Worm (Caenorhabditis elegans) whole organism, L1 larva: Measurements from ENCODE around the gene col-71.

Experiments
- C04F5.9 ChIP-seq: sonication (generic microtip); optimal IDR thresholded peaks from 2 replicates; lab custom pipeline; 2016; ENCODE audit warnings: missing genetic modification characterization, missing compliant biosample characterization
- C16A3.4 ChIP-seq: fragments of 150-350 bp; optimal IDR thresholded peaks from 2 replicates; lab custom pipeline; 2014; ENCODE audit warnings: missing biosample characterization, missing genetic modification characterization
- F16B12.6 ChIP-seq: fragments of 150-350 bp; optimal IDR thresholded peaks from 2 replicates; lab custom pipeline; 2014; ENCODE audit warnings: missing biosample characterization, missing genetic modification characterization
- aha-1 ChIP-seq: fragments of 150-350 bp; optimal IDR thresholded peaks from 2 replicates; lab custom pipeline; 2014; ENCODE audit warnings: missing biosample characterization, missing genetic modification characterization
- ama-1 ChIP-seq: fragments of 150-350 bp; optimal IDR thresholded peaks from 2 replicates; lab custom pipeline; 2014
- ceh-8 ChIP-seq: fragments of 200-800 bp; sonication (Bioruptor generic); optimal IDR thresholded peaks from 2 replicates; lab custom pipeline; 2018; ENCODE audit warnings: mild to moderate bottlenecking, missing genetic modification characterization, moderate library complexity, missing compliant biosample characterization
- ceh-88 ChIP-seq: fragments of 200-800 bp; sonication (Bioruptor generic); IDR thresholded peaks from 2 replicates; pipeline ENCODE4 v1.3.6; 2022; ENCODE audit warnings: missing genetic modification characterization, missing compliant biosample characterization
- ces-1 ChIP-seq: fragments of 150-350 bp; optimal IDR thresholded peaks from 2 replicates; lab custom pipeline; 2014; ENCODE audit warnings: missing biosample characterization, missing genetic modification reagents, missing genetic modification characterization
- dpl-1 ChIP-seq, 3 experiments: fragments of 150-350 bp in 2 of 3; sonication (generic microtip) in 1 of 3; optimal IDR thresholded peaks; 2 replicates each; lab custom pipeline; 2014 to 2017; ENCODE audit warnings: missing biosample characterization in 3 of 3, missing genetic modification characterization in 3 of 3, missing genetic modification reagents in 3 of 3
- dsc-1 ChIP-seq: sonication (generic microtip); optimal IDR thresholded peaks from 2 replicates; lab custom pipeline; 2016; ENCODE audit warnings: mild to moderate bottlenecking, missing genetic modification characterization, missing compliant biosample characterization
- efl-1 ChIP-seq, 4 experiments: fragments of 150-350 bp; optimal IDR thresholded peaks in 3 of 4; peaks in 1 of 4; 1 replicate in 1 of 4; 2 replicates in 3 of 4; lab custom pipeline; 2014; ENCODE audit warnings: missing biosample characterization in 2 of 4, missing genetic modification characterization in 2 of 4, missing genetic modification reagents in 2 of 4
- efl-3 ChIP-seq: fragments of 200-800 bp; sonication (Bioruptor generic); optimal IDR thresholded peaks from 2 replicates; lab custom pipeline; 2018; ENCODE audit warnings: mild to moderate bottlenecking, missing genetic modification characterization, missing compliant biosample characterization
- elt-2 ChIP-seq: sonication (generic microtip); optimal IDR thresholded peaks from 2 replicates; lab custom pipeline; 2016; ENCODE audit warnings: missing genetic modification characterization, mild to moderate bottlenecking, inconsistent platforms, missing compliant biosample characterization, missing genetic modification reagents
- ets-5 ChIP-seq: fragments of 200-800 bp; sonication (Bioruptor generic); IDR thresholded peaks from 2 replicates; pipeline ENCODE4 v1.3.6; 2022; ENCODE audit warnings: missing genetic modification characterization, missing compliant biosample characterization
- fkh-10 ChIP-seq: sonication (generic microtip); optimal IDR thresholded peaks from 2 replicates; lab custom pipeline; 2017; ENCODE audit warnings: missing biosample characterization, missing genetic modification reagents, missing genetic modification characterization
- fkh-4 ChIP-seq: sonication (generic microtip); optimal IDR thresholded peaks from 2 replicates; lab custom pipeline; 2016; ENCODE audit warnings: missing compliant biosample characterization, missing genetic modification characterization, borderline replicate concordance
- fos-1 ChIP-seq: fragments of 150-350 bp; optimal IDR thresholded peaks from 2 replicates; lab custom pipeline; 2014; ENCODE audit warnings: missing biosample characterization, missing genetic modification characterization
- grh-1 ChIP-seq: fragments of 200-800 bp; sonication (Bioruptor generic); IDR thresholded peaks from 2 replicates; pipeline ENCODE4 v1.3.6; 2022; ENCODE audit warnings: missing genetic modification reagents, missing genetic modification characterization, missing compliant biosample characterization
- hpl-2 ChIP-seq: fragments of 150-350 bp; optimal IDR thresholded peaks from 2 replicates; lab custom pipeline; 2014; ENCODE audit warnings: missing biosample characterization, missing genetic modification reagents, missing genetic modification characterization
- irx-1 ChIP-seq: sonication (generic microtip); optimal IDR thresholded peaks from 2 replicates; lab custom pipeline; 2016; ENCODE audit warnings: missing genetic modification characterization, missing compliant biosample characterization
- isw-1 ChIP-seq: fragments of 200-800 bp; sonication (Bioruptor generic); IDR thresholded peaks from 2 replicates; pipeline ENCODE4 v1.3.6; 2022; ENCODE audit warnings: missing genetic modification characterization, missing compliant biosample characterization
- jun-1 ChIP-seq: fragments of 150-350 bp; optimal IDR thresholded peaks from 2 replicates; lab custom pipeline; 2014; ENCODE audit warnings: missing biosample characterization, missing genetic modification reagents, missing genetic modification characterization
- lin-13 ChIP-seq: fragments of 150-350 bp; optimal IDR thresholded peaks from 2 replicates; lab custom pipeline; 2014; ENCODE audit warnings: missing biosample characterization, missing genetic modification reagents, missing genetic modification characterization
- lin-14 ChIP-seq: fragments of 200-800 bp; sonication (Bioruptor generic); optimal IDR thresholded peaks from 2 replicates; lab custom pipeline; 2018; ENCODE audit warnings: mild to moderate bottlenecking, missing genetic modification characterization, moderate library complexity, missing compliant biosample characterization
- lin-15B ChIP-seq: fragments of 150-350 bp; sonication (generic microtip); optimal IDR thresholded peaks from 3 replicates; lab custom pipeline; 2014; ENCODE audit warnings: missing biosample characterization, missing genetic modification characterization
- lin-35 ChIP-seq, 2 experiments: fragments of 150-350 bp; optimal IDR thresholded peaks; 2 replicates each; lab custom pipeline; 2014; ENCODE audit warnings: missing biosample characterization in 2 of 2, missing genetic modification characterization in 2 of 2, missing genetic modification reagents in 2 of 2
- lsy-2 ChIP-seq, 2 experiments: fragments of 150-350 bp; optimal IDR thresholded peaks; 2 replicates each; lab custom pipeline; 2014; ENCODE audit warnings: missing biosample characterization in 2 of 2, missing genetic modification characterization in 2 of 2
- mab-9 ChIP-seq: fragments of 200-800 bp; sonication (Bioruptor generic); IDR thresholded peaks from 2 replicates; pipeline ENCODE4 v1.3.6; 2022; ENCODE audit warnings: missing genetic modification reagents, missing genetic modification characterization, missing compliant biosample characterization
- mef-2 ChIP-seq: fragments of 150-350 bp; optimal IDR thresholded peaks from 2 replicates; lab custom pipeline; 2014; ENCODE audit warnings: missing biosample characterization, missing genetic modification characterization
- nhr-12 ChIP-seq: sonication (generic microtip); optimal IDR thresholded peaks from 2 replicates; lab custom pipeline; 2017; ENCODE audit warnings: missing biosample characterization, missing genetic modification characterization
- nhr-19 ChIP-seq: fragments of 200-800 bp; sonication (Bioruptor generic); conservative IDR thresholded peaks from 2 replicates; pipeline ENCODE4 v1.3.6; 2022; ENCODE audit warnings: missing genetic modification characterization, missing compliant biosample characterization
- nhr-237 ChIP-seq: fragments of 150-350 bp; optimal IDR thresholded peaks from 2 replicates; lab custom pipeline; 2014; ENCODE audit warnings: missing biosample characterization, missing genetic modification characterization
- nhr-47 ChIP-seq: sonication (generic microtip); optimal IDR thresholded peaks from 2 replicates; lab custom pipeline; 2016; ENCODE audit warnings: mild to moderate bottlenecking, missing genetic modification characterization, moderate library complexity, missing compliant biosample characterization
- nhr-71 ChIP-seq: sonication (generic microtip); optimal IDR thresholded peaks from 2 replicates; lab custom pipeline; 2016; ENCODE audit warnings: mild to moderate bottlenecking, missing genetic modification characterization, moderate library complexity, missing compliant biosample characterization
- nhr-76 ChIP-seq: sonication (generic microtip); optimal IDR thresholded peaks from 2 replicates; lab custom pipeline; 2017; ENCODE audit warnings: missing biosample characterization, missing genetic modification characterization
- nhr-77 ChIP-seq: fragments of 150-350 bp; optimal IDR thresholded peaks from 2 replicates; lab custom pipeline; 2014; ENCODE audit warnings: missing biosample characterization, missing genetic modification characterization
- nhr-84 ChIP-seq: sonication (generic microtip); optimal IDR thresholded peaks from 2 replicates; lab custom pipeline; 2017; ENCODE audit warnings: missing biosample characterization, missing genetic modification characterization
- nhr-85 ChIP-seq: sonication (generic microtip); peaks from one replicate; lab custom pipeline; 2016; ENCODE audit warnings: missing genetic modification characterization, inconsistent platforms, missing compliant biosample characterization
- nhr-90 ChIP-seq: sonication (generic microtip); optimal IDR thresholded peaks from 2 replicates; lab custom pipeline; 2016; ENCODE audit warnings: mild to moderate bottlenecking, missing genetic modification characterization, missing compliant biosample characterization; ENCODE audit not compliant: poor library complexity
- pax-3 ChIP-seq: fragments of 200-800 bp; sonication (Bioruptor generic); optimal IDR thresholded peaks from 2 replicates; lab custom pipeline; 2018; ENCODE audit warnings: mild to moderate bottlenecking, missing genetic modification characterization, moderate library complexity, missing compliant biosample characterization
- rnt-1 ChIP-seq: sonication (generic microtip); optimal IDR thresholded peaks from 2 replicates; lab custom pipeline; 2016; ENCODE audit warnings: mild to moderate bottlenecking, missing genetic modification characterization, moderate library complexity, missing compliant biosample characterization
- snpc-4 ChIP-seq: fragments of 150-350 bp; optimal IDR thresholded peaks from 2 replicates; lab custom pipeline; 2014; ENCODE audit warnings: missing biosample characterization, missing genetic modification characterization
- snu-23 ChIP-seq: sonication (generic microtip); optimal IDR thresholded peaks from 2 replicates; lab custom pipeline; 2016; ENCODE audit warnings: missing genetic modification characterization, missing compliant biosample characterization
- sptf-1 ChIP-seq: fragments of 150-350 bp; optimal IDR thresholded peaks from 2 replicates; lab custom pipeline; 2014; ENCODE audit warnings: missing biosample characterization, missing genetic modification characterization
- sup-37 ChIP-seq: fragments of 200-800 bp; sonication (Bioruptor generic); optimal IDR thresholded peaks from 2 replicates; lab custom pipeline; 2018; ENCODE audit warnings: mild to moderate bottlenecking, missing genetic modification characterization, missing compliant biosample characterization
- tbx-2 ChIP-seq: sonication (generic microtip); optimal IDR thresholded peaks from 2 replicates; lab custom pipeline; 2016; ENCODE audit warnings: missing genetic modification characterization, missing compliant biosample characterization
- unc-30 ChIP-seq: sonication (generic microtip); optimal IDR thresholded peaks from 2 replicates; lab custom pipeline; 2017; ENCODE audit warnings: missing biosample characterization, missing genetic modification characterization
- unc-86 ChIP-seq: sonication (generic microtip); optimal IDR thresholded peaks from 2 replicates; lab custom pipeline; 2016; ENCODE audit warnings: missing genetic modification characterization, missing compliant biosample characterization
- unc-98 ChIP-seq: fragments of 200-800 bp; sonication (Bioruptor generic); IDR thresholded peaks from 2 replicates; pipeline ENCODE4 v1.3.6; 2022; ENCODE audit warnings: missing genetic modification characterization, missing compliant biosample characterization
- zag-1 ChIP-seq: fragments of 150-350 bp; optimal IDR thresholded peaks from 2 replicates; lab custom pipeline; 2014; ENCODE audit warnings: missing biosample characterization, missing genetic modification characterization
- zip-4 ChIP-seq: fragments of 200-800 bp; sonication (Bioruptor generic); optimal IDR thresholded peaks from 2 replicates; lab custom pipeline; 2018; ENCODE audit warnings: mild to moderate bottlenecking, missing genetic modification characterization, moderate library complexity, missing compliant biosample characterization
- ztf-4 ChIP-seq: fragments of 150-350 bp; optimal IDR thresholded peaks from 2 replicates; lab custom pipeline; 2014; ENCODE audit warnings: missing biosample characterization, missing genetic modification characterization

The col-71 gene

DNA sequence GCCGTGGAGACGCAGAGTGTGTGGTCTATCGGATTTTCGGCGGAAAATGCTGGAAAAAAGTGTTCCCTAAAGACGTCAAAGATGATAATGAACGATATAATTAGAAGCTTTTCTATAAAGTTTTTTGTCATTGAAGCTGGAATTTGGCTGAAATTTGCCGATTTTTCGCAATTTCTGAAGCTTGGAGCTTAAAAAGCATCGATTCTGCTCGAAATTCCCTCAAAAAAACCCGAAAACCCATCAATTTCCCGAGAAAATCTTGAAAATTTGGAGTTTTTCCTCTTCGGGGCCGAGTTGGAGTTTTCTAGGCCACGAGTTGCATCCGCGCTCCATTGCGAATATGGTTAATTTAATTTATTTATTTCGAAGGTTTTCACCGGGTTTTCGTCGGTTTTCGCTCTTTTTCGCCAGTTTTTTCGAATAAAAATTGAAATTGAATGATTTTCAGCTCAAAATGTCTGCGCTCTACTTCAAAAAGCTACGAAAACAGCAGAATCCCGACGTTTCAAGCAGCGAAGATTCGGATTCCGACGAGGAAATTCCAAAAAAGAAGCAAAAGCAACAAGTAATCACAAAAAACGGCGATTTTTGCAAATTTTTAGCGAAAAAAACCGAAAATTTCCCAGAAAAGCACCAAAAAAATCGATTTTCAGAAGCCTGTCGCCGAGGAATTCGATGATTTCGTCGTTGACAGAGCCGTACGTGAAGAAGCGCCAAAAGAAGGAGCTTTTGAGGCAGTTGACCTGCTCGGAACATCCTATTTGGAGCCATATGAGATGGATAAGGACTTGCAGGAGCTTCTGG, at the start of gene col-71, which contains the start of gene Y49F6B.2:
TSS of gene col-71 (minus strand) at position 51 of the 804 bp plus-strand sequence.
TSS of gene Y49F6B.2 (plus strand) at position 449 of the 804 bp plus-strand sequence.
- TF ChIP-seq lsy-2 (tag; optimal IDR thresholded peaks at IDR 0.05; lab: Kevin White, UChicago), result peak; percentile 84 to 85
- peak; percentile 80 for TF ChIP-seq unc-98 (GFP tag; lab: Robert Waterston, UW)
- TF ChIP-seq lin-14 (GFP tag; lab: Kevin White, UChicago), result peak; percentile 89
- TF ChIP-seq nhr-12 (tag; lab: Kevin White, UChicago), result no peak
- TF ChIP-seq C04F5.9 (tag; lab: Kevin White, UChicago), result peak; percentile 80
- peak; percentile 95 for TF ChIP-seq fkh-4 (tag; lab: Kevin White, UChicago)
- TF ChIP-seq ama-1 (lab: Kevin White, UChicago), result no peak
- peak; percentile 65 to 79 (median 74) for TF ChIP-seq dpl-1 (GFP tag; optimal IDR thresholded peaks at IDR 0.05; lab: Kevin White, UChicago)
- peak; percentile 89 for TF ChIP-seq tbx-2
- TF ChIP-seq aha-1 (tag; lab: Kevin White, UChicago), result no peak
- peak; percentile 90 for TF ChIP-seq nhr-47 (tag; lab: Kevin White, UChicago)
- peak; percentile 86 for TF ChIP-seq snu-23 (GFP tag; lab: Kevin White, UChicago)
- TF ChIP-seq efl-1 (optimal IDR thresholded peaks at IDR 0.05; lab: Kevin White, UChicago), result peak; percentile 78 to 79
- TF ChIP-seq efl-1 (GFP tag; optimal IDR thresholded peaks at IDR 0.05 in 1 of 2; lab: Kevin White, UChicago), result peak; percentile 80 to 97
- TF ChIP-seq fos-1 (tag; lab: Kevin White, UChicago), result peak; percentile 64
- TF ChIP-seq ets-5 (GFP tag; lab: Robert Waterston, UW), result no peak
- TF ChIP-seq mab-9 (GFP tag; lab: Robert Waterston, UW), result peak; percentile 86
- TF ChIP-seq nhr-237 (tag; lab: Kevin White, UChicago), result peak; percentile 40
- peak; percentile 74 for TF ChIP-seq isw-1 (GFP tag; lab: Robert Waterston, UW)
- TF ChIP-seq lin-13 (GFP tag; lab: Kevin White, UChicago), result peak; percentile 80
- TF ChIP-seq sptf-1 (tag; lab: Kevin White, UChicago), result no peak
- peak; percentile 81 for TF ChIP-seq pax-3 (tag; lab: Kevin White, UChicago)
- no peak for TF ChIP-seq ztf-4
- TF ChIP-seq nhr-71, result peak; percentile 87
- peak; percentile 31 for TF ChIP-seq jun-1 (tag; lab: Kevin White, UChicago)
- peak; percentile 72 for TF ChIP-seq C16A3.4 (tag; lab: Kevin White, UChicago)
- TF ChIP-seq mef-2, result no peak
- TF ChIP-seq lin-35 (GFP tag; optimal IDR thresholded peaks at IDR 0.05; lab: Kevin White, UChicago), result peak; percentile 71 to 74
- TF ChIP-seq nhr-77 (tag; lab: Kevin White, UChicago), result peak; percentile 11
- no peak for TF ChIP-seq hpl-2 (GFP tag; lab: Kevin White, UChicago)
- no peak for TF ChIP-seq nhr-76 (tag; lab: Kevin White, UChicago)
- TF ChIP-seq ceh-88, result peak; percentile 41; the same call in 1 of the 2 replicates
- peak; percentile 74 for TF ChIP-seq fkh-10 (GFP tag; lab: Kevin White, UChicago)
- TF ChIP-seq snpc-4 (tag; lab: Kevin White, UChicago), result peak; percentile 58
- TF ChIP-seq ceh-8 (GFP tag; lab: Kevin White, UChicago), result peak; percentile 96
- peak; percentile 79 for TF ChIP-seq nhr-19 (GFP tag; lab: Robert Waterston, UW)
- peak; percentile 68 for TF ChIP-seq elt-2
- peak; percentile 57 for TF ChIP-seq grh-1 (GFP tag; lab: Robert Waterston, UW)
- peak; percentile 89 for TF ChIP-seq nhr-90 (tag; lab: Kevin White, UChicago)
- peak; percentile 75 for TF ChIP-seq unc-86 (tag; lab: Kevin White, UChicago)
- TF ChIP-seq irx-1 (tag; lab: Kevin White, UChicago), result peak; percentile 92
- no peak for TF ChIP-seq sup-37
- peak; percentile 90 for TF ChIP-seq lin-15B (tag; lab: Kevin White, UChicago)
- TF ChIP-seq zip-4, result no peak
- TF ChIP-seq zag-1 (tag; lab: Kevin White, UChicago), result no peak
- TF ChIP-seq unc-30, result no peak
- peak; percentile 91 for TF ChIP-seq nhr-85 (tag; lab: Kevin White, UChicago)
- TF ChIP-seq nhr-84 (tag; lab: Kevin White, UChicago), result no peak
- peak; percentile 94 for TF ChIP-seq dsc-1 (tag; lab: Kevin White, UChicago)
- peak; percentile 85 for TF ChIP-seq ces-1
- no peak for TF ChIP-seq efl-3 (GFP tag; lab: Kevin White, UChicago)
- TF ChIP-seq F16B12.6 (tag; lab: Kevin White, UChicago), result peak; percentile 66
- peak; percentile 98 for TF ChIP-seq rnt-1 (tag; lab: Kevin White, UChicago)
